Worm (Caenorhabditis elegans) whole organism, L2 larva: ENCODE results near the gene fli-1.

Source experiments
- ama-1 ChIP-seq: fragments of 150-350 bp; optimal IDR thresholded peaks from 2 replicates; lab custom pipeline; 2018; ENCODE audit warnings: inconsistent platforms
- lin-39 ChIP-seq: fragments of 150-350 bp; optimal IDR thresholded peaks from 2 replicates; lab custom pipeline; 2014; ENCODE audit warnings: missing biosample characterization, missing genetic modification reagents, missing genetic modification characterization
- nhr-237 ChIP-seq: fragments of 150-350 bp; optimal IDR thresholded peaks from 2 replicates; lab custom pipeline; 2014; ENCODE audit warnings: missing biosample characterization, missing genetic modification characterization
- nhr-77 ChIP-seq: fragments of 150-350 bp; optimal IDR thresholded peaks from 2 replicates; lab custom pipeline; 2014; ENCODE audit warnings: missing biosample characterization, missing genetic modification characterization
- snpc-4 ChIP-seq: fragments of 150-350 bp; optimal IDR thresholded peaks from 2 replicates; lab custom pipeline; 2014; ENCODE audit warnings: missing biosample characterization, missing genetic modification characterization
- unc-62 ChIP-seq: fragments of 150-350 bp; optimal IDR thresholded peaks from 2 replicates; lab custom pipeline; 2014; ENCODE audit warnings: missing biosample characterization, missing genetic modification reagents, missing genetic modification characterization

- TF ChIP-seq nhr-237 (tag; lab: Kevin White, UChicago) (no peak), unc-62 (GFP tag; lab: Kevin White, UChicago) (no peak), ama-1 (lab: Kevin White, UChicago) (no peak), snpc-4 (tag; lab: Kevin White, UChicago) (no peak), nhr-77 (no peak), lin-39 (no peak)
Observed at ce11 chrIII:8654400-8654980, 29.0 kb downstream of the fli-1 start.
